Fruit fly (Drosophila melanogaster) S2 (cell line): ENCODE data around the gene CG42300.

Experiments used
- CG8478 ChIP-seq: fragments of >200 bp; optimal IDR thresholded peaks from 2 replicates; lab custom pipeline; 2018
- CTCF ChIP-seq, 2 experiments: fragments of >200 bp; optimal IDR thresholded peaks; 2 replicates each; lab custom pipeline; 2018

Gene CG42300

DNA sequence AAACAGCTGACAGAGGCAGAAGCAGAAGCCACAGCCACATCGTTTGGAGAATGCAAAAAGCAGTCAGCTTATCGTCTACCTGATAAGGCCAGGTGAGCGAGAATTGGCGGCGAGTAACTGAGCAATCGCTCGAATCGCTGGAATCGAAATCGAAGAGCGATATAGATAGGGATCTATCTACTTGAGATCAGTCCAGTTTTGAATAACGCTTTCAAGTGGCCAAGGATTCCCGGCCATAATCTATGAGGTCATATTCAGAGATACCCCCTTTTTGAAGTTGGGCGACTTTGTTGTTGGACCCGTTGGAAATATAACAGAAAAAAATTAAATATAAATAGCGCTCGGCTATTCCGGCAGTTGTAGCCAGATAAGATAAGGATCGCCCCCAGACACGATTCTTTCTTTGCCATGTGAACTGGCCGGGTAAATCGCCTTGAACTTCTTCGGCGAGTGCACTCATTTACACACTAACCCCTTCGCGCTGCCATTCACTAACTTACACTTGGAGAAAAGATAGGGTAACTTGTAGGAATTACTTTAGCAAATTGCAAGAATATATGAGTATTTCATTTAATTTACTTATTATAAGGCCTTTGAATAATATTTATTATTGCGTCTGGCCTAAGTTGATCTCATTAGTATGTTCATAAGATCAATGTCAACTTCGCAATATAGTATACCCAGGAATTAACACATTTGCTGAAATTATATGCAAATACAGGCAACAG, 33.3 kb downstream of the CG42300 start:
- TF ChIP-seq CTCF (optimal IDR thresholded peaks at IDR 0.05; lab: Kevin White, UChicago) = no peak
- no peak for TF ChIP-seq CG8478 (lab: Kevin White, UChicago)

DNA sequence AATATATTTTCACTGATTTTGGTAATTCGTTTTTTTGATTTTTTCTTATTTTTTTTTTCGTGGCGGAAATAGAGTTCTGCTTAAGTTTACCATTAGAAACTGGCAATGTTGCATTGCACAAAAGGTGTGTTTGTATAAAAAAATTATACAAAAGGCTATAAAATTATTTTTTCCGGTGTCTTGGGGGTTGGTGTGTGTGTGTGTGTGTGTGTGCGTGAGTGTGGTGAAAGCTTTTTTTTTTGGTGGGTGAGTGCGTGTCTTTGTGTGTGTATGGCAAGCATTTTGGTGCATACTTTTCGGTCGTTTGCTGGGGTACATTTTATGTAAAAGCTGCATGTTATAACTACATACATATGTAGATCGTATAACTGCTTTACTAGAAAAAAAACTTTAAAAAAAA, 44.4 kb downstream of the CG42300 start:
- no peak for TF ChIP-seq CTCF (optimal IDR thresholded peaks at IDR 0.05; lab: Kevin White, UChicago)
- no peak for TF ChIP-seq CG8478 (lab: Kevin White, UChicago)
